Worm (Caenorhabditis elegans) whole organism, early embryonic: ENCODE data around the gene K01F9.2.

Experiments
- B0310.2 ChIP-seq: sonication (generic microtip); optimal IDR thresholded peaks from 2 replicates; lab custom pipeline; 2016; ENCODE audit warnings: mild to moderate bottlenecking, missing genetic modification characterization, missing compliant biosample characterization
- F13C5.2 ChIP-seq: sonication (generic microtip); optimal IDR thresholded peaks from 2 replicates; lab custom pipeline; 2017; ENCODE audit warnings: mild to moderate bottlenecking, missing genetic modification characterization, inconsistent platforms, missing compliant biosample characterization
- aly-1 ChIP-seq: sonication (generic microtip); optimal IDR thresholded peaks from 2 replicates; lab custom pipeline; 2016; ENCODE audit warnings: missing genetic modification characterization, missing compliant biosample characterization
- ama-1 ChIP-seq: fragments of 150-350 bp; optimal IDR thresholded peaks from 2 replicates; lab custom pipeline; 2014
- ceh-13 ChIP-seq: fragments of 200-800 bp; sonication (Bioruptor generic); optimal IDR thresholded peaks from 2 replicates; lab custom pipeline; 2018; ENCODE audit warnings: mild to moderate bottlenecking, missing genetic modification characterization, missing compliant biosample characterization
- ceh-36 ChIP-seq: sonication (generic microtip); optimal IDR thresholded peaks from 2 replicates; lab custom pipeline; 2016; ENCODE audit warnings: missing genetic modification characterization, inconsistent platforms, missing compliant biosample characterization
- ets-7 ChIP-seq: sonication (generic microtip); optimal IDR thresholded peaks from 2 replicates; lab custom pipeline; 2016; ENCODE audit warnings: missing genotype, missing genetic modification characterization, missing compliant biosample characterization
- flt-1 ChIP-seq: fragments of 200-800 bp; sonication (Bioruptor generic); IDR thresholded peaks from 2 replicates; pipeline ENCODE4 v1.3.6; 2022; ENCODE audit warnings: missing genetic modification characterization, missing compliant biosample characterization
- hmbx-1 ChIP-seq: sonication (generic microtip); optimal IDR thresholded peaks from 2 replicates; lab custom pipeline; 2016; ENCODE audit warnings: mild to moderate bottlenecking, missing genetic modification characterization, missing compliant biosample characterization
- hmg-4 ChIP-seq: fragments of 200-800 bp; sonication (Bioruptor generic); optimal IDR thresholded peaks from 2 replicates; lab custom pipeline; 2018; ENCODE audit warnings: mild to moderate bottlenecking, missing genetic modification characterization, missing compliant biosample characterization
- hnd-1 ChIP-seq: sonication (generic microtip); optimal IDR thresholded peaks from 2 replicates; lab custom pipeline; 2016; ENCODE audit warnings: missing genetic modification characterization, missing compliant biosample characterization
- pes-1 ChIP-seq: fragments of 200-800 bp; sonication (Bioruptor generic); IDR thresholded peaks from 2 replicates; pipeline ENCODE4 v1.3.6; 2022; ENCODE audit warnings: missing genetic modification reagents, missing genetic modification characterization, missing compliant biosample characterization
- scrt-1 ChIP-seq: fragments of 200-800 bp; sonication (Bioruptor generic); IDR thresholded peaks from 2 replicates; pipeline ENCODE4 v1.3.6; 2022; ENCODE audit warnings: missing genetic modification characterization, missing compliant biosample characterization
- sea-1 ChIP-seq: fragments of 200-800 bp; sonication (Bioruptor generic); conservative IDR thresholded peaks from 2 replicates; pipeline ENCODE4 v1.3.6; 2022; ENCODE audit warnings: missing genetic modification characterization, missing compliant biosample characterization
- tbx-11 ChIP-seq: fragments of 200-800 bp; sonication (Bioruptor generic); IDR thresholded peaks from 2 replicates; pipeline ENCODE4 v1.3.6; 2022; ENCODE audit warnings: missing genetic modification characterization, missing compliant biosample characterization
- tbx-37 ChIP-seq: fragments of 200-800 bp; sonication (Bioruptor generic); conservative IDR thresholded peaks from 2 replicates; pipeline ENCODE4 v1.3.6; 2022; ENCODE audit warnings: missing genetic modification reagents, missing genetic modification characterization, missing compliant biosample characterization
- tra-4 ChIP-seq: sonication (generic microtip); optimal IDR thresholded peaks from 2 replicates; lab custom pipeline; 2017; ENCODE audit warnings: missing genetic modification characterization, missing compliant biosample characterization

Gene K01F9.2

DNA sequence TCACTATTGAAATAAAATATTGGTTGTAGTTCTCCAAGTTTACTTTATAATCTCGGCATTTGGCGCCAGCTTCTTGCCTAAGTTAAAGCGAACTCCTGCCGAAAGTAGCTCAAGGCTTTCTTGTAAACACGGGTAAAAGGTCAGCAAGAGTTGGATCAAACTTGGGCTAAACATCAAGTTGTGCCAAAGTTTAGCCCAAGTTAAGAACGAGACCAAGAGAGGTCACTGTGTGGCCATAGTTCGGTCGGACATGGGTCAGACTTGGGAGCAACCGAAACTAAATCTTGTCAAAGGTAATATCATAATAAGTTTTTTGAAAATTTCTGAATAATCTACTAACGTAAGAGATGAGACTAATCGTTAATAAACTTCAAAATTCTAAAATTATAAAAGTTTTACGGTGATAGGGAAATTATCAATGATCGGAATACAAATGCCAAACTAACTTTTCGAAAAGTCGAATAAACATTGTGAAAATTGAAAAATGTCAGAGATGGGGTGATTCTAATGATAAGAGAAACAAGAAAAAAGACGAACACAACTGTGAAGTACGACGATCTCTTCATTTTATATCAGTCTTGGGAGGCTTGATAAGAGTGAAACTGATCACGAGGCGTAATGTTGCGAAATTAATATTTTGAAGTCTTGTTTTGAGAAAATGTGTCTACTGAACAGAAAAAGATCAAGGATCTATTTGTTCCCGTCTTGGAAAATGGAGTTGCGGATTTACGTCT, 8.8 kb downstream of the K01F9.2 start:
- TF ChIP-seq hnd-1 (tag; lab: Kevin White, UChicago): no peak
- no peak for TF ChIP-seq sea-1 (GFP tag; lab: Robert Waterston, UW)
- no peak for TF ChIP-seq hmbx-1 (tag; lab: Kevin White, UChicago)
- no peak for TF ChIP-seq ama-1 (lab: Kevin White, UChicago)
- no peak for TF ChIP-seq aly-1 (tag; lab: Kevin White, UChicago)

DNA sequence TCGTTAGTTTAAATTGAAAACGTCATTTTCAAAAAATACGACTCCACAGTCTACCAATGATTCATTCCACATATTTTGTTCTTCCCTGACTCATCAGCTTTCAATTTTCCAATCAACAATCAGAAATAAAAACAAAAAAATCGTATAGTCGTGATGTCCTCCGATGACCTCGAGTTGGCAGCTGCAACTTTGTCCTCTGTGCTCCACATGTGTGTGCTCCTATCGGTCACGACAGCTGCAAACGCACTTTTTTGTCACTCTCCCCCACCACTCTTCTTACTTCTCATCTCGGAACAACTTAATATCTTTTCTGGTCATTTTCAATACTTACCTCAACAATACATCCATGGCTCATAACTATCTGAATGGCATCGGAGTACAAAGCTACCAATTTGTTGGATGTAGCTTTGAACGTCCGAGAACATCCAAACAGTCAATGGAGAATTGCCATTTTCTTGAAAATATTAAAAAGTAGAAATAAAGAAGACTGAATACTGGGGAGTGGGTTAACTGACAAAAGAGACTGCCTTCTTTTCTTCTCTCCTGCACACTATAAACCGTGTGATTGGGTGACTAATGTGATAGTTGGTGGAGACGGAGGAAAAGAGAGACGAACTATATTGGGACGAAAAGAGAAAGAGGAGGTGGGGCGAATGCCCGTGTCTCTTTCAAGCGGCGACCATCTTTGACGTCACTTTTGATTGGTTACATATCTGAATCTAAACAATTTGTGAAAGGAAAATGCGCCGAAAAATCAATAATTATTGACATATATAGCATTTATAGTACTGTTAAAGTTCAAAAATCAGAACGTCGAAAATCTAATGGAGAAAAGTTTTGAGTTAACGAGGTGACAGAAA, 9.7 kb downstream of the K01F9.2 start:
- TF ChIP-seq ets-7: no peak
- no peak for TF ChIP-seq ceh-13
- TF ChIP-seq tra-4: no peak
- TF ChIP-seq ama-1 (lab: Kevin White, UChicago): no peak
- TF ChIP-seq tbx-37 (GFP tag; lab: Robert Waterston, UW): no peak
- TF ChIP-seq tbx-11 (GFP tag; lab: Robert Waterston, UW): no peak
- TF ChIP-seq sea-1 (GFP tag; lab: Robert Waterston, UW): no peak
- no peak for TF ChIP-seq aly-1 (tag; lab: Kevin White, UChicago)
- TF ChIP-seq scrt-1 (GFP tag; lab: Robert Waterston, UW): no peak
- TF ChIP-seq hnd-1 (tag; lab: Kevin White, UChicago): no peak
- no peak for TF ChIP-seq hmbx-1 (tag; lab: Kevin White, UChicago)
- TF ChIP-seq F13C5.2 (tag; lab: Kevin White, UChicago): no peak
- TF ChIP-seq pes-1 (GFP tag; lab: Robert Waterston, UW): no peak
- no peak for TF ChIP-seq flt-1 (GFP tag; lab: Robert Waterston, UW)
- TF ChIP-seq B0310.2 (tag; lab: Kevin White, UChicago): no peak
- no peak for TF ChIP-seq hmg-4 (GFP tag; lab: Kevin White, UChicago)
- no peak for TF ChIP-seq ceh-36 (tag; lab: Kevin White, UChicago)

DNA sequence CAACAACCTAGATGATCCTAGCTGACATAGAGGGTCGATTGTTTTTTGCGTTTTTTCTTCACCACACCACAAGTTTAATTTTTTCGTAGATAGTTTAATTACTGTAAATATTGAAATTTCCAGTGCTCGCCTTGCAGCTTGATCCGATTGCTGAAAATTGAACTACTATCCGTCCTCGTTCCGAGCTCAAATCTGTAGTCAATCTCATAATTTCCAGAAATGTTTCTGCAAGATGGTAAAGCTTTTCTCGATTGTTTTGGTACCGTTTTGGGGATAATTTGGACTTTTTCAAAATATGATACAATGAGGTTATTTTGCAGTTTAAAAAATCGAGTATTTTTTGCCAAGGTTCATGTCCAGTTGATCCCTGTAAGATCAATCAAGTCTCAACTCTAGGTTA, 10.9 kb downstream of the K01F9.2 start:
- no peak for TF ChIP-seq ceh-13
- TF ChIP-seq F13C5.2 (tag; lab: Kevin White, UChicago): no peak
- TF ChIP-seq sea-1 (GFP tag; lab: Robert Waterston, UW): no peak
- TF ChIP-seq flt-1 (GFP tag; lab: Robert Waterston, UW): no peak
- no peak for TF ChIP-seq ceh-36 (tag; lab: Kevin White, UChicago)
- TF ChIP-seq B0310.2 (tag; lab: Kevin White, UChicago): no peak
- no peak for TF ChIP-seq tbx-11 (GFP tag; lab: Robert Waterston, UW)
- TF ChIP-seq pes-1 (GFP tag; lab: Robert Waterston, UW): no peak
- TF ChIP-seq hmbx-1 (tag; lab: Kevin White, UChicago): no peak
- no peak for TF ChIP-seq aly-1 (tag; lab: Kevin White, UChicago)

DNA sequence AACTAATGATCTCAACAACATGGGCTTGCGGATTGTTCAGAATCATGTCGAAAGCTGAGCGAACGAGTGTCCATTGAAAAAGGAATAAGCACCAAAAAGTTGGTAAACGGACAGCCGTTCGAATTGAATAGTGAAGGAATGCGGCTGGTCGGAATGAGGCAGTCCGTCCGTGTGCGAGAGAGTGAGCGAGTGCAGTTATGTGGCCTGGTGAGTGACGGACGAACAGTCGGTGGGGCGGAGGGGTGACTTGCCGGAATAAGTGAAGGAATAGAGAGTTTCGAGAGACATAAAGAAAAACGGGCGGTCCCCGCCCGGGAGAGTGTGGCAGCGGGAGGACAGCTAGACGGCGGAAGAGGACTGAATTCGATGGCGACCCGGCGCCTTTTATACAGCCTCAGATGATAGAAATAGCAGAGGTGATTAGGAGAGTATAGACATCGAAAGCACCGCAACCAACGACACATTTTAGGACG, 11.6 kb downstream of the K01F9.2 start:
- TF ChIP-seq flt-1 (GFP tag; lab: Robert Waterston, UW) (no peak), hmbx-1 (tag; lab: Kevin White, UChicago) (no peak), tbx-37 (GFP tag; lab: Robert Waterston, UW) (no peak), sea-1 (GFP tag; lab: Robert Waterston, UW) (peak; percentile 34; the same call in 1 of the 2 replicates), pes-1 (GFP tag; lab: Robert Waterston, UW) (no peak; the same call in 1 of the 2 replicates), scrt-1 (GFP tag; lab: Robert Waterston, UW) (0 out of 2 replicates have a peak, but pooled peaks have one; percentile 54), ama-1 (lab: Kevin White, UChicago) (peak; percentile 81), ceh-13 (no peak), B0310.2 (tag; lab: Kevin White, UChicago) (peak; percentile 57), tbx-11 (GFP tag; lab: Robert Waterston, UW) (0 out of 2 replicates have a peak, but pooled peaks have one; percentile 21), hmg-4 (GFP tag; lab: Kevin White, UChicago) (peak; percentile 77), ceh-36 (tag; lab: Kevin White, UChicago) (no peak), hnd-1 (tag; lab: Kevin White, UChicago) (no peak), tra-4 (no peak), ets-7 (no peak), F13C5.2 (tag; lab: Kevin White, UChicago) (no peak), aly-1 (tag; lab: Kevin White, UChicago) (peak; percentile 68)

DNA sequence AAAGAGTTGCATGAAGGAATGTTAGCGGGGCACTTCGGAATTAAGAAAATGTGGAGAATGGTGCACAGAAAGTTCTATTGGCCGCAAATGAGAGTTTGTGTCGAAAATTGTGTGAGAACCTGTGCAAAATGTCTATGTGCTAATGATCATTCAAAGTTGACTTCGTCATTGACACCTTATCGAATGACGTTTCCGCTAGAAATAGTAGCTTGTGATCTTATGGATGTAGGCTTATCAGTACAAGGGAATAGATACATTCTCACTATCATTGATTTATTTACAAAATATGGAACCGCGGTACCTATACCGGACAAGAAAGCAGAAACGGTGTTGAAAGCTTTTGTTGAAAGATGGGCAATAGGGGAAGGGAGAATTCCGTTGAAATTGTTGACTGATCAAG, 18.4 kb downstream of the K01F9.2 start:
- TF ChIP-seq sea-1 (GFP tag; lab: Robert Waterston, UW): no peak
- TF ChIP-seq hnd-1 (tag; lab: Kevin White, UChicago): no peak
- TF ChIP-seq tra-4: no peak
- TF ChIP-seq ama-1 (lab: Kevin White, UChicago): no peak
- TF ChIP-seq tbx-11 (GFP tag; lab: Robert Waterston, UW): no peak
- no peak for TF ChIP-seq tbx-37 (GFP tag; lab: Robert Waterston, UW)
- no peak for TF ChIP-seq ceh-36 (tag; lab: Kevin White, UChicago)
- no peak for TF ChIP-seq F13C5.2 (tag; lab: Kevin White, UChicago)
- TF ChIP-seq flt-1 (GFP tag; lab: Robert Waterston, UW): no peak
- TF ChIP-seq hmg-4 (GFP tag; lab: Kevin White, UChicago): no peak
- no peak for TF ChIP-seq pes-1 (GFP tag; lab: Robert Waterston, UW)
- TF ChIP-seq hmbx-1 (tag; lab: Kevin White, UChicago): no peak
- TF ChIP-seq ceh-13: no peak
- TF ChIP-seq ets-7: no peak
- TF ChIP-seq aly-1 (tag; lab: Kevin White, UChicago): no peak

DNA sequence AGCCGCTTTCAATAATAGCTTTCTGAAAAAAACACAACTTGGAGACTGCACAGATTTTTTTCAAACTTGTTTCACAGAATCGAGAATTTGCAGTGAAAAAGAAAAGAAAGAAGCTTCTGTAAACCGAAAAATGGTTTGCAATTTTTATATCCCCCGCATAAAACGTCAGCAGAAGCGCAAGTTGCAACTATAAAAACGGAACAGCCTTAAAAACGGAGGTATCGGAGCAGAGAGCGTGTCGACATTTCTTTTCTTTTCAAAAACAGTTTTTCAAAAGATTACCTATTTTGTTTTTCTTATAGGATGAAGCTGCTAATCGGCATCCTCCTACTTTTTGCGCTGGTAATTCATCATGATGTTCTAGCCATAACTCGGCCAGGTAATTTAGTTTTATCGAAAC, 25.0 kb downstream of the K01F9.2 start, which contains the start of gene plg-1:
plg-1 (plus strand) TSS at position 301 of the 400 bp plus-strand sequence.
- no peak for TF ChIP-seq tbx-37 (GFP tag; lab: Robert Waterston, UW)
- no peak for TF ChIP-seq hnd-1 (tag; lab: Kevin White, UChicago)
- no peak for TF ChIP-seq scrt-1 (GFP tag; lab: Robert Waterston, UW)
- TF ChIP-seq ceh-36 (tag; lab: Kevin White, UChicago): no peak
- no peak for TF ChIP-seq ceh-13
- no peak for TF ChIP-seq flt-1 (GFP tag; lab: Robert Waterston, UW)
- no peak for TF ChIP-seq tra-4
- TF ChIP-seq sea-1 (GFP tag; lab: Robert Waterston, UW): no peak
- TF ChIP-seq ets-7: no peak
- TF ChIP-seq tbx-11 (GFP tag; lab: Robert Waterston, UW): no peak
- no peak for TF ChIP-seq ama-1 (lab: Kevin White, UChicago)
- no peak for TF ChIP-seq B0310.2 (tag; lab: Kevin White, UChicago)
- no peak for TF ChIP-seq aly-1 (tag; lab: Kevin White, UChicago)
- no peak for TF ChIP-seq hmbx-1 (tag; lab: Kevin White, UChicago)
- no peak for TF ChIP-seq F13C5.2 (tag; lab: Kevin White, UChicago)
- TF ChIP-seq hmg-4 (GFP tag; lab: Kevin White, UChicago): no peak
- no peak for TF ChIP-seq pes-1 (GFP tag; lab: Robert Waterston, UW)
